Fruit fly (Drosophila melanogaster) whole organism, embryonic: Measurements from ENCODE around the gene Mo25.
A peak's percentile ranks its signal among the peaks of the same experiment; 100 is the strongest.

ENCODE experiments used
- Aef1 ChIP-seq: fragments of 200-800 bp; sonication (Bioruptor generic); IDR thresholded peaks from 3 replicates; pipeline ENCODE4 v1.3.6; 2022; ENCODE audit warnings: missing biosample characterization, missing genetic modification characterization
- CG10147 ChIP-seq: fragments of 200-800 bp; sonication (Bioruptor generic); optimal IDR thresholded peaks from 2 replicates; lab custom pipeline; 2019; ENCODE audit warnings: missing biosample characterization, mild to moderate bottlenecking, missing genetic modification characterization, moderate library complexity
- CG11398 ChIP-seq: fragments of 200-800 bp; sonication (Bioruptor generic); optimal IDR thresholded peaks from 2 replicates; lab custom pipeline; 2016; ENCODE audit warnings: missing biosample characterization, missing genetic modification characterization
- CG17829 ChIP-seq: fragments of 200-800 bp; optimal IDR thresholded peaks from 2 replicates; lab custom pipeline; 2019; ENCODE audit warnings: missing biosample characterization, mild to moderate bottlenecking, missing genetic modification characterization, moderate library complexity
- CG1792 ChIP-seq: fragments of 200-800 bp; sonication (Bioruptor generic); optimal IDR thresholded peaks from 2 replicates; lab custom pipeline; 2016; ENCODE audit warnings: missing biosample characterization, missing genetic modification characterization
- CG33557 ChIP-seq: fragments of 200-800 bp; sonication (Bioruptor generic); optimal IDR thresholded peaks from 2 replicates; lab custom pipeline; 2019; ENCODE audit warnings: missing biosample characterization, mild to moderate bottlenecking, missing genetic modification characterization, moderate library complexity
- CG4360 ChIP-seq: fragments of 200-800 bp; sonication (Bioruptor generic); IDR thresholded peaks from 2 replicates; pipeline ENCODE4 v1.3.6; 2022; ENCODE audit warnings: missing biosample characterization, missing genetic modification characterization
- CG5953 ChIP-seq: fragments of 200-800 bp; sonication (Bioruptor generic); IDR thresholded peaks from 2 replicates; pipeline ENCODE4 v1.3.6; 2022; ENCODE audit warnings: missing biosample characterization, missing genetic modification characterization
- CG6254 ChIP-seq: fragments of 200-800 bp; sonication (Bioruptor generic); optimal IDR thresholded peaks from 3 replicates; lab custom pipeline; 2017; ENCODE audit warnings: mild to moderate bottlenecking, missing biosample characterization, missing genetic modification reagents, missing genetic modification characterization
- CG9609 ChIP-seq: fragments of 200-800 bp; sonication (Bioruptor generic); optimal IDR thresholded peaks from 3 replicates; lab custom pipeline; 2016; ENCODE audit warnings: missing biosample characterization, missing genetic modification characterization
- CG9876 ChIP-seq: fragments of 200-800 bp; sonication (Bioruptor generic); optimal IDR thresholded peaks from 2 replicates; lab custom pipeline; 2016; ENCODE audit warnings: missing biosample characterization, missing genetic modification characterization
- Chrac-16 ChIP-seq: fragments of 200-800 bp; sonication (Bioruptor generic); optimal IDR thresholded peaks from 3 replicates; lab custom pipeline; 2016; ENCODE audit warnings: missing biosample characterization, missing genetic modification characterization
- Deaf1 ChIP-seq: fragments of 200-800 bp; optimal IDR thresholded peaks from 3 replicates; lab custom pipeline; 2019; ENCODE audit warnings: missing biosample characterization, mild to moderate bottlenecking, missing genetic modification characterization, moderate library complexity
- Dfd ChIP-seq, 2 experiments: fragments of >200 bp; optimal IDR thresholded peaks; 2 replicates each; lab custom pipeline; 2017; ENCODE audit warnings: missing biosample characterization in 2 of 2, missing genetic modification characterization in 2 of 2
- Dll ChIP-seq: fragments of 200-800 bp; sonication (Bioruptor generic); IDR thresholded peaks from 4 replicates; pipeline ENCODE4 v1.3.6; 2022; ENCODE audit warnings: missing biosample characterization, missing genetic modification characterization; ENCODE audit not compliant: partially characterized antibody
- Doc3 ChIP-seq: fragments of 200-800 bp; sonication (Bioruptor generic); IDR thresholded peaks from 3 replicates; pipeline ENCODE4 v1.3.6; 2022; ENCODE audit warnings: missing biosample characterization, missing genetic modification characterization; ENCODE audit not compliant: partially characterized antibody
- Gsc ChIP-seq: fragments of 200-800 bp; sonication (Bioruptor generic); IDR thresholded peaks from 2 replicates; pipeline ENCODE4 v1.3.6; 2022; ENCODE audit warnings: missing biosample characterization, missing genetic modification characterization
- Hsf ChIP-seq: fragments of 200-800 bp; sonication (Bioruptor generic); optimal IDR thresholded peaks from 3 replicates; lab custom pipeline; 2016; ENCODE audit warnings: missing biosample characterization, missing genetic modification characterization
- Mad ChIP-seq: fragments of 200-800 bp; sonication (Bioruptor generic); optimal IDR thresholded peaks from 2 replicates; lab custom pipeline; 2016; ENCODE audit warnings: missing biosample characterization, missing genetic modification characterization
- Med ChIP-seq: fragments of 200-800 bp; sonication (Bioruptor generic); peaks from one replicate; lab custom pipeline; 2016; ENCODE audit warnings: missing biosample characterization, missing genetic modification characterization, mild to moderate bottlenecking, inconsistent platforms, moderate library complexity
- Ptx1 ChIP-seq: fragments of 200-800 bp; sonication (Bioruptor generic); IDR thresholded peaks from 2 replicates; pipeline ENCODE4 v1.3.6; 2022; ENCODE audit warnings: missing biosample characterization, missing genetic modification characterization
- Taf1 ChIP-seq: fragments of 200-800 bp; sonication (Bioruptor generic); IDR thresholded peaks from 2 replicates; pipeline ENCODE4 v1.3.6; 2022; ENCODE audit warnings: missing biosample characterization, missing genetic modification characterization
- Trl ChIP-seq, 3 experiments: fragments of >200 bp in 2 of 3; fragments of 200-800 bp in 1 of 3; sonication (Bioruptor generic) in 1 of 3; optimal IDR thresholded peaks; 2 replicates in 1 of 3; 3 replicates in 2 of 3; lab custom pipeline; 2016 to 2017; ENCODE audit warnings: missing biosample characterization in 1 of 3, missing genetic modification characterization in 1 of 3
- abd-A ChIP-seq: fragments of 200-800 bp; sonication (Bioruptor generic); optimal IDR thresholded peaks from 3 replicates; lab custom pipeline; 2019; ENCODE audit warnings: missing biosample characterization, mild to moderate bottlenecking, missing genetic modification characterization, moderate library complexity
- bowl ChIP-seq: fragments of 200-800 bp; sonication (Bioruptor generic); IDR thresholded peaks from 2 replicates; pipeline ENCODE4 v1.3.6; 2022; ENCODE audit warnings: missing biosample characterization, missing genetic modification characterization
- cg ChIP-seq: fragments of 200-800 bp; sonication (Bioruptor generic); optimal IDR thresholded peaks from 3 replicates; lab custom pipeline; 2019; ENCODE audit warnings: missing biosample characterization, mild to moderate bottlenecking, missing genetic modification characterization, moderate library complexity
- chif ChIP-seq, 2 experiments: fragments of 200-800 bp; sonication (Bioruptor generic); optimal IDR thresholded peaks; 3 replicates each; lab custom pipeline; 2016; ENCODE audit warnings: missing biosample characterization in 2 of 2, missing genetic modification characterization in 2 of 2
- crol ChIP-seq: fragments of 200-800 bp; sonication (Bioruptor generic); IDR thresholded peaks from 2 replicates; pipeline ENCODE4 v1.3.6; 2022; ENCODE audit warnings: missing biosample characterization, missing genetic modification characterization
- fd3F ChIP-seq: fragments of 200-800 bp; sonication (Bioruptor generic); optimal IDR thresholded peaks from 2 replicates; lab custom pipeline; 2018; ENCODE audit warnings: missing biosample characterization, mild to moderate bottlenecking, missing genetic modification characterization, moderate library complexity
- fd64A ChIP-seq: fragments of 200-800 bp; sonication (Bioruptor generic); optimal IDR thresholded peaks from 3 replicates; lab custom pipeline; 2018; ENCODE audit warnings: missing biosample characterization, mild to moderate bottlenecking, missing genetic modification characterization
- fd96Cb ChIP-seq: fragments of 200-800 bp; sonication (Bioruptor generic); optimal IDR thresholded peaks from 2 replicates; lab custom pipeline; 2018; ENCODE audit warnings: missing biosample characterization, mild to moderate bottlenecking, missing genetic modification characterization, moderate library complexity
- gsb ChIP-seq: fragments of 200-800 bp; sonication (Bioruptor generic); IDR thresholded peaks from 2 replicates; pipeline ENCODE4 v1.3.6; 2022; ENCODE audit warnings: missing biosample characterization, missing genetic modification characterization
- hkb ChIP-seq, 2 experiments: fragments of 200-800 bp in 1 of 2; fragments of >200 bp in 1 of 2; sonication (Bioruptor generic) in 1 of 2; IDR thresholded peaks in 1 of 2; optimal IDR thresholded peaks in 1 of 2; 2 replicates each; pipeline versions ENCODE4 v1.3.6 to Lab custom; 2017 to 2022; ENCODE audit warnings: missing biosample characterization in 1 of 2, missing genetic modification characterization in 1 of 2
- lov ChIP-seq, 2 experiments: fragments of 200-800 bp in 1 of 2; fragments of >200 bp in 1 of 2; sonication (Bioruptor generic) in 1 of 2; IDR thresholded peaks in 1 of 2; optimal IDR thresholded peaks in 1 of 2; 2 replicates in 1 of 2; 3 replicates in 1 of 2; pipeline versions ENCODE4 v1.3.6 to Lab custom; 2017 to 2022; ENCODE audit warnings: missing biosample characterization in 1 of 2, missing genetic modification characterization in 1 of 2
- nerfin-1 ChIP-seq: fragments of 200-800 bp; sonication (Bioruptor generic); optimal IDR thresholded peaks from 3 replicates; lab custom pipeline; 2019; ENCODE audit warnings: missing biosample characterization, mild to moderate bottlenecking, missing genetic modification characterization, moderate library complexity
- pros ChIP-seq: fragments of 200-800 bp; sonication (Bioruptor generic); optimal IDR thresholded peaks from 3 replicates; lab custom pipeline; 2019; ENCODE audit warnings: missing biosample characterization, mild to moderate bottlenecking, missing genetic modification characterization, moderate library complexity
- schlank ChIP-seq: fragments of 200-800 bp; sonication (Bioruptor generic); optimal IDR thresholded peaks from 2 replicates; lab custom pipeline; 2018; ENCODE audit warnings: missing biosample characterization, mild to moderate bottlenecking, missing genetic modification characterization
- scrt ChIP-seq: fragments of 200-800 bp; sonication (Bioruptor generic); optimal IDR thresholded peaks from 2 replicates; lab custom pipeline; 2018; ENCODE audit warnings: missing biosample characterization, mild to moderate bottlenecking, missing genetic modification characterization, moderate library complexity
- seq ChIP-seq: fragments of 200-800 bp; sonication (Bioruptor generic); IDR thresholded peaks from 2 replicates; pipeline ENCODE4 v1.3.6; 2022; ENCODE audit warnings: missing biosample characterization, missing genetic modification characterization
- sqz ChIP-seq: fragments of 200-800 bp; sonication (Bioruptor generic); optimal IDR thresholded peaks from 3 replicates; lab custom pipeline; 2018; ENCODE audit warnings: missing biosample characterization, mild to moderate bottlenecking, missing genetic modification characterization
- stc ChIP-seq: fragments of 200-800 bp; sonication (Bioruptor generic); IDR thresholded peaks from 2 replicates; pipeline ENCODE4 v1.3.6; 2022; ENCODE audit warnings: missing biosample characterization, missing genetic modification characterization
- unc-4 ChIP-seq: fragments of 200-800 bp; sonication (Bioruptor generic); IDR thresholded peaks from 2 replicates; pipeline ENCODE4 v1.3.6; 2022; ENCODE audit warnings: missing biosample characterization, missing genetic modification characterization; ENCODE audit not compliant: partially characterized antibody
- vnd ChIP-seq: fragments of 200-800 bp; sonication (Bioruptor generic); IDR thresholded peaks from 3 replicates; pipeline ENCODE4 v1.3.6; 2022; ENCODE audit warnings: missing biosample characterization, missing genetic modification characterization; ENCODE audit not compliant: partially characterized antibody
- zfh2 ChIP-seq: fragments of 200-800 bp; sonication (Bioruptor generic); optimal IDR thresholded peaks from 2 replicates; lab custom pipeline; 2016; ENCODE audit warnings: missing biosample characterization, missing genetic modification characterization

Mo25 gene

DNA sequence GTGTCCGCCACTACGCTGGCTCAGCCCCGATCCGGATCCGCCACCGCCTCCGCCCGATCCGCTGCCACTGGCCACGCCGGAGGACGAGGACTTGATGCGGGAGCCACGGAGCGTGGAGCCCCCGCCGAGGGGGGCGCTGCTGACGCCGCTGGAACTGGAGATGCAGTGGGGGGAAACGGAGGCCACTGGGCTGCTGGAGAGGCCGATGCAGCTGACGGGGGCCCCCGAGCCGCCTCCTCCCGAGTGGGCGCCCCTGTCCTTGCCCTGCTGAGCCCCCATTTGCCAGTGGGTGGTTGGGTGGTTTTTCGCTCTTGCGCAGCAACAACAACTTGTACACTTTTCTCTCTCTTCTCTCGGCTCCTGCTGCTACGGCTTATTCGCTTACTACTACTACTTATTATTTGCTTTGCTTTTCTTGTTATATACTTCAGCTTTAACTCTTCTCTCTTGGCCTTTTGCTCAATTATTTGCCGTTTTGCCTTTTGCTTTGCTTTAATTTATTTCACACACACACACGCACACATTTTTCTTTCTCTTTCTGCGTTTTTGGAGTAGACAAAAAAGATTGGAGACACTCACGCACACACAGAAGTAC, 31.7 kb upstream of the Mo25 start (continued):
- TF ChIP-seq fd96Cb (tag; lab: Kevin White, UChicago) = no peak
- peak; percentile 50; the same call in 1 of the 2 replicates for TF ChIP-seq stc (GFP tag; lab: Robert Waterston, UW)
- no peak for TF ChIP-seq Aef1
- no peak for TF ChIP-seq schlank (tag; lab: Kevin White, UChicago)
- no peak for TF ChIP-seq CG10147 (GFP tag; lab: Kevin White, UChicago)
- TF ChIP-seq fd3F (GFP tag; lab: Kevin White, UChicago) = no peak
- no peak for TF ChIP-seq CG33557 (GFP tag; lab: Kevin White, UChicago)
- no peak for TF ChIP-seq CG6254 (GFP tag; lab: Kevin White, UChicago)
- TF ChIP-seq CG5953 = 0 out of 2 replicates have a peak, but pooled peaks have one; percentile 16
- TF ChIP-seq cg = peak; percentile 82
- TF ChIP-seq lov (optimal IDR thresholded peaks at IDR 0.05; lab: Kevin White, UChicago) = no peak
- peak; percentile 70; the same call in 1 of the 3 replicates for TF ChIP-seq lov (GFP tag; IDR thresholded peaks at IDR 0.05; lab: Robert Waterston, UW)
- TF ChIP-seq Gsc = no peak
- TF ChIP-seq Hsf (GFP tag; lab: Kevin White, UChicago) = no peak
- TF ChIP-seq zfh2 (GFP tag; lab: Kevin White, UChicago) = no peak
- no peak for TF ChIP-seq Dfd (GFP tag; optimal IDR thresholded peaks at IDR 0.05; lab: Kevin White, UChicago)
- TF ChIP-seq chif (GFP tag; optimal IDR thresholded peaks at IDR 0.05; lab: Kevin White, UChicago) = peak in 1 of 2 experiments; percentile 2
- no peak for TF ChIP-seq Chrac-16 (GFP tag; lab: Kevin White, UChicago)
- TF ChIP-seq Mad = no peak
- peak; percentile 36 for TF ChIP-seq CG9876
- TF ChIP-seq gsb (GFP tag; lab: Robert Waterston, UW) = no peak
- no peak for TF ChIP-seq CG11398 (GFP tag; lab: Kevin White, UChicago)
- TF ChIP-seq CG9609 = no peak

DNA sequence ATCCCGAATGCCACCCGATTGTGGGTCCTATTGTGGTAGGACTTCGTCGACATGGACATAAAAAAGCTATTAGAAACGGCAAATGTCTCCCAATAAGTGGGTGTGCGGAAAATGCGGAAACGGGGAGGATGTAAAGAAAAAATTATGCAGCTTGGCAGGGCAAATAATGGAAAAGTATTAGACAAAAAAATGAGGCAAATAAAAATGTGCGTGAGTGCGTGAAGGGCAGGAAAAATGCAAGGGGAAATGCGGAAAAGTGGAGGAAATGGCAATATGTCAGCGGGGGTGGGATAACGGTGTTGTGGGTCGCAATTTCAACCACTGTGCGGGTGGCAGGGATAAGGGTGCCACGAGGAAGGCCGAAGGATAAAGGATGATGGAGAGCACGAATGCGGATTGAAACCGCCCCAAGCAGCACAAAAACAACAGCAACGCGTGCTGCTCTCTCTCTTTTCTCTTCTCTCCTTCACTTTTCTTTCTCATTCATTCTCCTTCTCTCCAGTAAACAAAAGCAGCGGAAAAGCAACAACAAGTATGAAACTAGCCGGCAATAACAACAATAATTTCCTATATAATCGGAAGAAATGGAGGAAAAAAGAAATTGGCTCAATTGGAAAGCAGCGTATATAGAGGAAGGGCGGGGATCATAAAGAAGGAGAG, 30.2 kb upstream of the Mo25 start:
- TF ChIP-seq nerfin-1 (peak; percentile 51), abd-A (peak; percentile 81), fd64A (GFP tag; lab: Kevin White, UChicago) (no peak), bowl (GFP tag; lab: Robert Waterston, UW) (0 out of 2 replicates have a peak, but pooled peaks have one; percentile 22), Ptx1 (0 out of 2 replicates have a peak, but pooled peaks have one; percentile 12), CG4360 (GFP tag; lab: Robert Waterston, UW) (peak; percentile 81), Doc3 (GFP tag; lab: Robert Waterston, UW) (no peak), Deaf1 (tag; lab: Kevin White, UChicago) (peak; percentile 74), CG1792 (GFP tag; lab: Kevin White, UChicago) (no peak), pros (peak; percentile 90), unc-4 (GFP tag; lab: Robert Waterston, UW) (no peak), CG17829 (tag; lab: Kevin White, UChicago) (no peak), scrt (GFP tag; lab: Kevin White, UChicago) (peak; percentile 32), Trl (optimal IDR thresholded peaks at IDR 0.05; lab: Kevin White, UChicago) (peak; percentile 50 to 56), Trl (GFP tag; optimal IDR thresholded peaks at IDR 0.05; lab: Kevin White, UChicago) (no peak), Taf1 (GFP tag; lab: Robert Waterston, UW) (no peak), seq (GFP tag; lab: Robert Waterston, UW) (peak; percentile 66; the same call in 1 of the 2 replicates), Med (peak; percentile 46), Dll (GFP tag; lab: Robert Waterston, UW) (0 out of 4 replicates have a peak, but pooled peaks have one; percentile 29), vnd (GFP tag; lab: Robert Waterston, UW) (0 out of 3 replicates have a peak, but pooled peaks have one; percentile 11), sqz (GFP tag; lab: Kevin White, UChicago) (peak; percentile 66), crol (GFP tag; lab: Robert Waterston, UW) (peak; percentile 71), hkb (optimal IDR thresholded peaks at IDR 0.05; lab: Kevin White, UChicago) (no peak), hkb (GFP tag; IDR thresholded peaks at IDR 0.05; lab: Robert Waterston, UW) (0 out of 2 replicates have a peak, but pooled peaks have one; percentile 26)
